Fruit fly (Drosophila melanogaster) whole organism, adult: ENCODE data around the gene firl.

Experiments used
- CG11617 ChIP-seq: fragments of 200-800 bp; sonication (Bioruptor generic); optimal IDR thresholded peaks from 2 replicates; lab custom pipeline; 2017; ENCODE audit warnings: mild to moderate bottlenecking, missing biosample characterization, missing genetic modification reagents, missing genetic modification characterization
- CG12768 ChIP-seq: fragments of 200-800 bp; sonication (Bioruptor generic); optimal IDR thresholded peaks from 2 replicates; lab custom pipeline; 2017; ENCODE audit warnings: missing biosample characterization, missing genetic modification characterization, mild to moderate bottlenecking, moderate library complexity, missing genetic modification reagents
- CG5204 ChIP-seq: fragments of 200-800 bp; sonication (Bioruptor generic); optimal IDR thresholded peaks from 2 replicates; lab custom pipeline; 2016; ENCODE audit warnings: missing biosample characterization, missing genetic modification characterization
- cic ChIP-seq: fragments of 200-800 bp; sonication (Bioruptor generic); optimal IDR thresholded peaks from 2 replicates; lab custom pipeline; 2017; ENCODE audit warnings: missing biosample characterization, mild to moderate bottlenecking, missing genetic modification characterization, moderate library complexity
- toe ChIP-seq: fragments of 200-800 bp; sonication (Bioruptor generic); optimal IDR thresholded peaks from 2 replicates; lab custom pipeline; 2016; ENCODE audit warnings: missing biosample characterization, missing genetic modification characterization

- TF ChIP-seq CG11617 (GFP tag; lab: Kevin White, UChicago) (peak; percentile 95), cic (GFP tag; lab: Kevin White, UChicago) (peak; percentile 87), CG5204 (GFP tag; lab: Kevin White, UChicago) (peak; percentile 79), toe (GFP tag; lab: Kevin White, UChicago) (peak; percentile 60), CG12768 (GFP tag; lab: Kevin White, UChicago) (peak; percentile 90)
These were observed 21.8 kb downstream of the firl start, which contains the start of gene CG6785 for dm6 chr2L:12044613-12045350.
